Worm (Caenorhabditis elegans) whole organism, L4 larva: ENCODE data around the gene F13B12.6.

Source experiments
- R02D3.7 ChIP-seq: fragments of 150-350 bp; sonication (generic microtip); optimal IDR thresholded peaks from 3 replicates; lab custom pipeline; 2014; ENCODE audit warnings: missing biosample characterization, missing genetic modification characterization
- Y105C5A.15 ChIP-seq: fragments of 200-800 bp; sonication (Bioruptor generic); IDR thresholded peaks from 2 replicates; pipeline ENCODE4 v1.3.6; 2022; ENCODE audit warnings: missing genetic modification characterization, missing compliant biosample characterization
- fos-1 ChIP-seq: fragments of 150-350 bp; optimal IDR thresholded peaks from 2 replicates; lab custom pipeline; 2014; ENCODE audit warnings: missing biosample characterization, missing genetic modification characterization
- jun-1 ChIP-seq: fragments of 150-350 bp; optimal IDR thresholded peaks from 2 replicates; lab custom pipeline; 2014; ENCODE audit warnings: missing biosample characterization, missing genetic modification reagents, missing genetic modification characterization
- mdl-1 ChIP-seq, 2 experiments: fragments of 150-350 bp in 1 of 2; sonication (generic microtip) in 1 of 2; optimal IDR thresholded peaks; 2 replicates each; lab custom pipeline; 2014 to 2017; ENCODE audit warnings: missing biosample characterization in 2 of 2, missing genetic modification characterization in 2 of 2
- nhr-10 ChIP-seq: fragments of 150-350 bp; optimal IDR thresholded peaks from 2 replicates; lab custom pipeline; 2014; ENCODE audit warnings: missing biosample characterization, missing genetic modification characterization
- nhr-102 ChIP-seq: sonication (generic microtip); optimal IDR thresholded peaks from 2 replicates; lab custom pipeline; 2016; ENCODE audit warnings: mild to moderate bottlenecking, missing genetic modification characterization, moderate library complexity, missing compliant biosample characterization
- nhr-237 ChIP-seq: sonication (generic microtip); optimal IDR thresholded peaks from 2 replicates; lab custom pipeline; 2017; ENCODE audit warnings: missing biosample characterization, missing genetic modification characterization
- snpc-4 ChIP-seq: fragments of 150-350 bp; optimal IDR thresholded peaks from 2 replicates; lab custom pipeline; 2014; ENCODE audit warnings: missing biosample characterization, missing genetic modification characterization
- unc-39 ChIP-seq: sonication (generic microtip); optimal IDR thresholded peaks from 2 replicates; lab custom pipeline; 2017; ENCODE audit warnings: missing biosample characterization, missing genetic modification characterization

DNA sequence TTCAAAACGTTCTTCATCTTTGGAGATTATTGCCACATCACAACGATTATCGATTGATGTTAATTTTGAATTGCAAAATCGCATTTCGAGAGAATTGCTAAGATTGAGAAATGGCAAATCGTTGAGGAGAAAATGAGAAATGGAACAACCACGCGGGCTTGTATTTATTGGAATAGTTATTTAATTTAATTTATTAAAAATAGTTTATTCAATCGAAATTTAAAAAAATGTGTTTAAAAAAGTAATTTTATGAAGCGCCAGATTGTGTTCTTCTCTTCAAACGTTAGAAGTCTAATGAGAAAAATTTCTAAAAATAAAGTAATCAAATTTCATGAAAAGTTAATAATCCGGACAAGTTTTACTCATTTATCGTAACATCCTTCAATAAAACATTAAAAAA, 25.9 kb downstream of the F13B12.6 start, which contains the start of gene spe-26:
- TF ChIP-seq Y105C5A.15 (GFP tag; lab: Robert Waterston, UW) (no peak), nhr-237 (no peak), nhr-102 (tag; lab: Kevin White, UChicago) (no peak), mdl-1 (tag; optimal IDR thresholded peaks at IDR 0.05; lab: Kevin White, UChicago) (no peak), R02D3.7 (tag; lab: Kevin White, UChicago) (no peak), snpc-4 (tag; lab: Kevin White, UChicago) (no peak), unc-39 (tag; lab: Kevin White, UChicago) (no peak), fos-1 (no peak), jun-1 (tag; lab: Kevin White, UChicago) (no peak), nhr-10 (tag; lab: Kevin White, UChicago) (no peak)
